Worm (Caenorhabditis elegans) whole organism, mixed stage, embryonic: ENCODE results near the gene math-38.
"Not testable (repeated sequence)": the region's sequence is repeated elsewhere in the genome, so short reads cannot be mapped to it uniquely, and the experiment has no call there.

Experiments
- cnd-1 ChIP-seq: fragments of 200-800 bp; sonication (Bioruptor generic); optimal IDR thresholded peaks from 2 replicates; lab custom pipeline; 2018; ENCODE audit warnings: mild to moderate bottlenecking, missing genetic modification characterization, missing compliant biosample characterization
- flh-1 ChIP-seq: fragments of 200-800 bp; sonication (Bioruptor generic); optimal IDR thresholded peaks from 2 replicates; lab custom pipeline; 2018; ENCODE audit warnings: mild to moderate bottlenecking, missing genetic modification characterization, moderate library complexity, missing compliant biosample characterization
- ham-2 ChIP-seq: fragments of 200-800 bp; sonication (Bioruptor generic); optimal IDR thresholded peaks from 2 replicates; lab custom pipeline; 2018; ENCODE audit warnings: mild to moderate bottlenecking, missing genetic modification characterization, missing compliant biosample characterization
- lin-32 ChIP-seq: fragments of 200-800 bp; sonication (Bioruptor generic); optimal IDR thresholded peaks from 2 replicates; lab custom pipeline; 2018; ENCODE audit warnings: mild to moderate bottlenecking, missing genetic modification characterization, missing compliant biosample characterization
- lsy-2 ChIP-seq: fragments of 150-350 bp; optimal IDR thresholded peaks from 2 replicates; lab custom pipeline; 2014; ENCODE audit warnings: missing biosample characterization, missing genetic modification characterization
- mls-2 ChIP-seq: sonication (generic microtip); optimal IDR thresholded peaks from 2 replicates; lab custom pipeline; 2016; ENCODE audit warnings: mild to moderate bottlenecking, missing genetic modification characterization, moderate library complexity, missing compliant biosample characterization
- nhr-12 ChIP-seq: fragments of 150-350 bp; optimal IDR thresholded peaks from 2 replicates; lab custom pipeline; 2014; ENCODE audit warnings: missing biosample characterization, missing genetic modification characterization
- nhr-2 ChIP-seq: fragments of 150-350 bp; optimal IDR thresholded peaks from 2 replicates; lab custom pipeline; 2014; ENCODE audit warnings: missing biosample characterization, missing genetic modification characterization
- nhr-237 ChIP-seq: fragments of 150-350 bp; optimal IDR thresholded peaks from 2 replicates; lab custom pipeline; 2014; ENCODE audit warnings: missing biosample characterization, missing genetic modification characterization
- nhr-76 ChIP-seq: sonication (generic microtip); optimal IDR thresholded peaks from 2 replicates; lab custom pipeline; 2017; ENCODE audit warnings: missing biosample characterization, missing genetic modification characterization
- sem-2 ChIP-seq: fragments of 200-800 bp; sonication (Bioruptor generic); optimal IDR thresholded peaks from 2 replicates; lab custom pipeline; 2018; ENCODE audit warnings: mild to moderate bottlenecking, missing genetic modification characterization, missing compliant biosample characterization
- sptf-1 ChIP-seq: sonication (generic microtip); optimal IDR thresholded peaks from 2 replicates; lab custom pipeline; 2017; ENCODE audit warnings: mild to moderate bottlenecking, missing genetic modification characterization, moderate library complexity, missing compliant biosample characterization
- tbx-8 ChIP-seq: fragments of 200-800 bp; sonication (Bioruptor generic); optimal IDR thresholded peaks from 2 replicates; lab custom pipeline; 2018; ENCODE audit warnings: mild to moderate bottlenecking, missing genetic modification characterization, moderate library complexity, missing compliant biosample characterization
- unc-120 ChIP-seq: sonication (generic microtip); optimal IDR thresholded peaks from 2 replicates; lab custom pipeline; 2017; ENCODE audit warnings: missing genetic modification characterization, missing compliant biosample characterization; ENCODE audit not compliant: poor library complexity, severe bottlenecking

Gene math-38

DNA sequence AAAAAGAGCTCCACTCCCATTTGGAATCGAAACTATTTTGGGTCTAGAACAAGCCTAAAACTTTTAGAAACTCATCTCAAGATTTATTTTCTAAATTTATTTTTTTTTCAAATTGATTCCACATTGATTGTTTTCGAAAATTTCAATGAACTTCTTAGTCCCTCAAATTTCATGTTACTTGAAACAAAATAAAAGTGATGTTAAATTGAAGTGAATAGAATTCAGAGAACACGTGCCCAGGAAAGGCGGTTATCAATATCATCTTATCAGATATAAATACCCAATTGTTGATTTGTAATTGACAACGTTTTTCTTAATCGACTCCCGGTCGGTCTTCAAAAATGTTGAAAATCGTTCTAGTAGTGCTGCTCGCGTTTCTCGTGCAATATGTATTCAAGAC, 39.2 kb downstream of the math-38 start, which contains the start of gene poml-4:
poml-4 (plus strand) TSS at position 301 of the 400 bp plus-strand sequence.
- TF ChIP-seq ham-2; nhr-12 (tag; lab: Kevin White, UChicago); sptf-1 (tag; lab: Kevin White, UChicago): not testable (repeated sequence)

DNA sequence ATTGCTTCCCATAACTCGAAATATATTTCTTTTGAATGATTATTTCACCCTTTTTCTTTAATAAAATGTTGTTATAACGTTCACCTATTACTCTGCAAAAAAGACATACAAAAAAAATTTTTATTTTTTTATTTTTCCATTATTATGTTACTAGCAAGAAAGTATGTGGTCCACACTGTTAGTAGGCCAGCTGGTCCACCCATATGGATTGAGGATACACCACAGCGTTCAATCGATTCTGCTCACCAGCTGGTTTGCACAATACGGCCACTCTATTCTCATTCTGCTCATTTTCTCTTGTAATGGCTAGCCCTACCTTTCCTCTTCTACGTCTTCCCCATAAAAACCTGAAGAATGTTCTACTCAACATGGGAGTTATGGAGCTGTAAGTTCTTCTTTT, 41.2 kb downstream of the math-38 start, which contains the start of gene fbxb-44:
fbxb-44 (plus strand) TSS at position 301 of the 400 bp plus-strand sequence.
- TF ChIP-seq lin-32: no peak
- peak; percentile 34 for TF ChIP-seq cnd-1 (tag; lab: Kevin White, UChicago)
- TF ChIP-seq sem-2: no peak
- no peak for TF ChIP-seq lsy-2 (tag; lab: Kevin White, UChicago)

DNA sequence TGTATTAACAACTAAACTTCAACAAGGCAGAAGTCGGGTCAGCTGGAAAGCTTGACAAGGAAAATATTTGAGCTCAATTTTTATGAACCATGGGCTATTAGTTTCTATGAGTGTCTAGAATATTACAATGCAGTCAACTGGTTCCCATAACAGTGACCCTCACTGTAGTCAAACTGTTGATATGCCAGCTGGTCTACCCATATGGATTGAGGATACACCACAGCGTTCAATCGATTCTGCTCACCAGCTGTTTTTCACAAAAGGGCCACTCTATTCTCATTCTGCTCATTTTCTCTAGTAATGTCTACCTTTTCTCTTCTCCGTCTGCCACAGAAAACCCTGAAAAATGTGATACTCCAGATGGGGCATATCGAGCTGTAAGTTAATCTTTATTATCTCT, 42.5 kb downstream of the math-38 start, which contains the start of gene fbxb-42:
fbxb-42 (plus strand) TSS at position 301 of the 400 bp plus-strand sequence.
- no peak for TF ChIP-seq unc-120
- peak; percentile 48 for TF ChIP-seq cnd-1 (tag; lab: Kevin White, UChicago)
- no peak for TF ChIP-seq nhr-76 (tag; lab: Kevin White, UChicago)
- TF ChIP-seq tbx-8 (GFP tag; lab: Kevin White, UChicago): no peak
- no peak for TF ChIP-seq nhr-237
- no peak for TF ChIP-seq ham-2
- TF ChIP-seq flh-1: no peak
- TF ChIP-seq nhr-2 (tag; lab: Kevin White, UChicago): no peak

DNA sequence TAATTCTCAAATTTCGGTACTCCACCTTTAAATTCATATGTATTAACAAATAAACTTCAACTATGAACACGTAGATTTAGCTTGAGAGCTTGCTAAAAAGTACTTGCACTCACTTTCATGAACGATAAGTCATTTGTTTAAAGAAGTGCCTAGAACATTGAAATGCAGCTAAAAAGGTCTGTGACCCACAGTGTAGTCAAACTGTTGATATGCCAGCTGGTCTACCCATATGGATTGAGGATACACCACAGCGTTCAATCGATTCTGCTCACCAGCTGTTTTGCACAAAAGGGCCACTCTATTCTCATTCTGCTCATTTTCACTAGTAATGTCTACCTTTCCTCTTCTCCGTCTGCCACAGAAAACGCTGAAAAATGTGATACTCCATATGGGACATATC, 43.9 kb downstream of the math-38 start, which contains the start of gene fbxb-43:
fbxb-43 (plus strand) TSS at position 301 of the 400 bp plus-strand sequence.
- TF ChIP-seq cnd-1 (tag; lab: Kevin White, UChicago): peak; percentile 51
- no peak for TF ChIP-seq lin-32

DNA sequence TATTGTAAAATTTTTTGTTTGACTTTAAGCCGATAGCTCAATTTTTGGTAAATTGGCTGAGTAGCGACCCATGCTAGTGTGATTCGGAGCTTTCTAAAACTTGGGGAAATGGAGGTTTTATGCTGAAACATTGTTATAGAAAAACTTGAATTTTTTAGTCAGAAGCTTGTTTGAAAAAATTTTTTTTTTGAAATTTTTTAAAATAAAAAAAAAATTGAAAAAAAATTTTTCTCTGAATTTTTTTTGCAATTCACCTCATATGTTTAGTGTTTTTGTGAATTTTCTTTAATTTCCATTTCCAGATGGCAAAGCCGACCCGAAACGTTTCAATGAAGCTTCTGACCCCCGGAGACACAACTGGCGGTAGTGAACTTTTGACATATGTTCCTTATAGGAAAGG, 50.7 kb downstream of the math-38 start, which contains the start of gene Y51H7BR.4:
Y51H7BR.4 (plus strand) TSS at position 301 of the 400 bp plus-strand sequence.
- TF ChIP-seq mls-2 (tag; lab: Kevin White, UChicago) (no peak), tbx-8 (GFP tag; lab: Kevin White, UChicago) (no peak)
